Fruit fly (Drosophila melanogaster) whole organism: ENCODE measurements around the gene CG33635.

ENCODE experiments used
- CG8478 ChIP-seq: fragments of >200 bp; optimal IDR thresholded peaks from 2 replicates; lab custom pipeline; 2018; ENCODE audit warnings: inconsistent platforms
- pan ChIP-seq: fragments of >200 bp; optimal IDR thresholded peaks from 2 replicates; lab custom pipeline; 2017
- psq ChIP-seq: fragments of >200 bp; optimal IDR thresholded peaks from 2 replicates; lab custom pipeline; 2017
- usp ChIP-seq: fragments of >200 bp; optimal IDR thresholded peaks from 2 replicates; lab custom pipeline; 2017; ENCODE audit warnings: missing biosample characterization, missing genetic modification characterization, mixed read lengths

DNA sequence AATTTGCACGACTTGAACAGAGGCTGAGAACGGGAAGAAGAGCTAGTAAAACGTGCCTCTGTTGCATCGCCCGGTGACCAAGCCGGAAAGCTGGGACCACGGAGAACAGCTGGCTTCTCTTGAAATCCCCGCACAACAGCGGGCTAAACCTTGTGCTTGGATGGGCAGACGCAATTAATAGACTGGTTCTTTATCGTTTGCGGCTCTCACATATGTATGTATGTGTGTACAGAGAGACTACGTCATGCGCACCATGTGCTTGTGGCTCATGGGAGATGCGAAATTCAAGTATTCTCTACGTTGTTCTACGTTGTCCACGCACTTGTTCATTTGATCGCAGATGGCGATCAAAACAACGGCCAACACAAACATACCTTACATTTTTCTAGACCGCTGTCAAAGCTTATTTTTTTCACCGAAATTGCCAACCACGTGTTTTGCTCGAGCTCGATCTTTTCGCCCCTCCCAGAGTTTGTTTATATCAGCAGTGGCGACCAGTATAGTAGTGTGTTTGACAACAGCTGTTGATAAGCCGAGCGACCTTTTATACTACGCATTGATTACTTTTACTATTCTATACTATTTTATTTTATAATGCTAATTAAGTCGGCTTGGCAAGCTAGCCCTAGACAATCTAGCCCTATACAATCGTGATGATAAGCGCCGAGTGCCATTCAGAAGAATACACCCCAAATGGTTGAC is 49.2 kb downstream of the CG33635 start:
- no peak for TF ChIP-seq usp (GFP tag; lab: Kevin White, UChicago)
- TF ChIP-seq CG8478 (lab: Kevin White, UChicago): no peak
- no peak for TF ChIP-seq pan (lab: Kevin White, UChicago)
- TF ChIP-seq psq (lab: Kevin White, UChicago): no peak
